Fruit fly (Drosophila melanogaster): ENCODE results near the gene CG1637.

DNA sequence GAGAGGGAATG is 30.5 kb downstream of the CG1637 start, which contains the start of gene Pgls:
- TF ChIP-seq pad (GFP tag; optimal IDR thresholded peaks at IDR 0.05) (no peak), CG5204 (GFP tag; optimal IDR thresholded peaks at IDR 0.05) (no peak), Hr96 (GFP tag; optimal IDR thresholded peaks at IDR 0.05) (no peak), cic (GFP tag; optimal IDR thresholded peaks at IDR 0.05) (no peak), CG14711 (tag; optimal IDR thresholded peaks at IDR 0.05) (no peak), CG7045 (GFP tag; optimal IDR thresholded peaks at IDR 0.05) (no peak), Clk (GFP tag; optimal IDR thresholded peaks at IDR 0.05) (no peak), CG33017 (tag; optimal IDR thresholded peaks at IDR 0.05) (no peak), tj (GFP tag; optimal IDR thresholded peaks at IDR 0.05) (no peak), CG7101 (tag; optimal IDR thresholded peaks at IDR 0.05) (no peak), bab1 (GFP tag; optimal IDR thresholded peaks at IDR 0.05) (no peak), toe (GFP tag; optimal IDR thresholded peaks at IDR 0.05) (no peak), Crg-1 (GFP tag; optimal IDR thresholded peaks at IDR 0.05) (no peak)
